Worm (Caenorhabditis elegans) whole organism, early embryonic: ENCODE data around the gene sbt-1.

Experiments
- B0310.2 ChIP-seq: sonication (generic microtip); optimal IDR thresholded peaks from 2 replicates; lab custom pipeline; 2016; ENCODE audit warnings: mild to moderate bottlenecking, missing genetic modification characterization, missing compliant biosample characterization
- F13C5.2 ChIP-seq: sonication (generic microtip); optimal IDR thresholded peaks from 2 replicates; lab custom pipeline; 2017; ENCODE audit warnings: mild to moderate bottlenecking, missing genetic modification characterization, inconsistent platforms, missing compliant biosample characterization
- ama-1 ChIP-seq: fragments of 150-350 bp; optimal IDR thresholded peaks from 2 replicates; lab custom pipeline; 2014
- ets-7 ChIP-seq: sonication (generic microtip); optimal IDR thresholded peaks from 2 replicates; lab custom pipeline; 2016; ENCODE audit warnings: missing genotype, missing genetic modification characterization, missing compliant biosample characterization
- hmbx-1 ChIP-seq: sonication (generic microtip); optimal IDR thresholded peaks from 2 replicates; lab custom pipeline; 2016; ENCODE audit warnings: mild to moderate bottlenecking, missing genetic modification characterization, missing compliant biosample characterization
- scrt-1 ChIP-seq: fragments of 200-800 bp; sonication (Bioruptor generic); IDR thresholded peaks from 2 replicates; pipeline ENCODE4 v1.3.6; 2022; ENCODE audit warnings: missing genetic modification characterization, missing compliant biosample characterization

ce11 chrV:20815842-20816241, 12.8 kb downstream of the sbt-1 start, which contains the start of gene sshk-1:
- TF ChIP-seq ama-1 (no peak), B0310.2 (no peak), ets-7 (tag; lab: Kevin White, UChicago) (no peak), F13C5.2 (no peak), hmbx-1 (tag; lab: Kevin White, UChicago) (no peak), scrt-1 (GFP tag; lab: Robert Waterston, UW) (no peak)
